Worm (Caenorhabditis elegans) whole organism, young adult: Measurements from ENCODE around the gene C08H9.18.

Experiments used
- B0035.1 ChIP-seq: sonication (generic microtip); optimal IDR thresholded peaks from 2 replicates; lab custom pipeline; 2016; ENCODE audit warnings: missing genetic modification characterization, mild to moderate bottlenecking, missing compliant biosample characterization, missing genotype, missing genetic modification reagents
- C17E4.6 ChIP-seq: fragments of 200-800 bp; sonication (Bioruptor generic); IDR thresholded peaks from 2 replicates; pipeline ENCODE4 v1.3.6; 2022; ENCODE audit warnings: missing genetic modification reagents, missing genetic modification characterization, missing compliant biosample characterization
- F22D6.2 ChIP-seq: sonication (generic microtip); optimal IDR thresholded peaks from 2 replicates; lab custom pipeline; 2016; ENCODE audit warnings: mild to moderate bottlenecking, missing genetic modification characterization, missing compliant biosample characterization
- F23B12.7 ChIP-seq: sonication (generic microtip); optimal IDR thresholded peaks from 2 replicates; lab custom pipeline; 2017; ENCODE audit warnings: missing genetic modification characterization, mild to moderate bottlenecking, missing compliant biosample characterization, antibody characterized with exemption, moderate library complexity; ENCODE audit not compliant: insufficient read depth
- F33H1.4 ChIP-seq: fragments of 200-800 bp; sonication (Bioruptor generic); IDR thresholded peaks from 2 replicates; pipeline ENCODE4 v1.3.6; 2022; ENCODE audit warnings: missing genetic modification reagents, missing genetic modification characterization, missing compliant biosample characterization
- F39B2.1 ChIP-seq: fragments of 200-800 bp; sonication (Bioruptor generic); IDR thresholded peaks from 2 replicates; pipeline ENCODE4 v1.3.6; 2022; ENCODE audit warnings: missing genetic modification reagents, missing genetic modification characterization, missing compliant biosample characterization
- T07F8.4 ChIP-seq: sonication (generic microtip); optimal IDR thresholded peaks from 2 replicates; lab custom pipeline; 2016; ENCODE audit warnings: mild to moderate bottlenecking, missing genetic modification characterization, moderate library complexity, missing compliant biosample characterization
- Y79H2A.3 ChIP-seq: fragments of 200-800 bp; sonication (Bioruptor generic); conservative IDR thresholded peaks from 2 replicates; pipeline ENCODE4 v1.3.6; 2022; ENCODE audit warnings: missing genetic modification reagents, missing genetic modification characterization, missing compliant biosample characterization
- attf-3 ChIP-seq: fragments of 200-800 bp; sonication (Bioruptor generic); conservative IDR thresholded peaks from 2 replicates; pipeline ENCODE4 v1.3.6; 2022; ENCODE audit warnings: missing genetic modification reagents, missing genetic modification characterization, missing compliant biosample characterization
- ccch-3 ChIP-seq: fragments of 200-800 bp; sonication (Bioruptor generic); optimal IDR thresholded peaks from 2 replicates; lab custom pipeline; 2018; ENCODE audit warnings: mild to moderate bottlenecking, missing genetic modification characterization, missing compliant biosample characterization
- dox-1 ChIP-seq: fragments of 200-800 bp; sonication (Bioruptor generic); IDR thresholded peaks from 2 replicates; pipeline ENCODE4 v1.3.6; 2022; ENCODE audit warnings: missing genetic modification reagents, missing genetic modification characterization, missing compliant biosample characterization
- dpl-1 ChIP-seq: fragments of 150-350 bp; optimal IDR thresholded peaks from 2 replicates; lab custom pipeline; 2014; ENCODE audit warnings: missing biosample characterization, missing genetic modification reagents, missing genetic modification characterization
- fkh-3 ChIP-seq: sonication (generic microtip); optimal IDR thresholded peaks from 2 replicates; lab custom pipeline; 2016; ENCODE audit warnings: mild to moderate bottlenecking, missing genetic modification characterization, missing compliant biosample characterization
- hlh-26 ChIP-seq: fragments of 200-800 bp; sonication (Bioruptor generic); conservative IDR thresholded peaks from 2 replicates; pipeline ENCODE4 v1.3.6; 2022; ENCODE audit warnings: missing genetic modification reagents, missing genetic modification characterization, missing compliant biosample characterization
- lag-1 ChIP-seq: fragments of 200-800 bp; sonication (Bioruptor generic); IDR thresholded peaks from 2 replicates; pipeline ENCODE4 v1.3.6; 2022; ENCODE audit warnings: missing genetic modification reagents, missing genetic modification characterization, missing compliant biosample characterization
- lsl-1 ChIP-seq: fragments of 200-800 bp; sonication (Bioruptor generic); optimal IDR thresholded peaks from 2 replicates; lab custom pipeline; 2018; ENCODE audit warnings: mild to moderate bottlenecking, missing genetic modification characterization, moderate library complexity, missing compliant biosample characterization
- lsy-27 ChIP-seq: sonication (generic microtip); optimal IDR thresholded peaks from 2 replicates; lab custom pipeline; 2017; ENCODE audit warnings: missing genetic modification characterization, mild to moderate bottlenecking, missing compliant biosample characterization, antibody characterized with exemption, missing genotype, borderline replicate concordance; ENCODE audit not compliant: insufficient read depth
- madf-6 ChIP-seq: fragments of 200-800 bp; sonication (Bioruptor generic); IDR thresholded peaks from 2 replicates; pipeline ENCODE4 v1.3.6; 2022; ENCODE audit warnings: missing genetic modification reagents, missing genetic modification characterization, missing compliant biosample characterization
- madf-8 ChIP-seq: fragments of 200-800 bp; sonication (Bioruptor generic); conservative IDR thresholded peaks from 2 replicates; pipeline ENCODE4 v1.3.6; 2022; ENCODE audit warnings: missing genetic modification reagents, missing genetic modification characterization, missing compliant biosample characterization
- nfya-2 ChIP-seq: fragments of 200-800 bp; sonication (Bioruptor generic); IDR thresholded peaks from 2 replicates; pipeline ENCODE4 v1.3.6; 2022; ENCODE audit warnings: missing genetic modification reagents, missing genetic modification characterization, missing compliant biosample characterization
- nhr-179 ChIP-seq: sonication (generic microtip); optimal IDR thresholded peaks from 2 replicates; lab custom pipeline; 2016; ENCODE audit warnings: mild to moderate bottlenecking, missing genetic modification characterization, missing compliant biosample characterization
- nhr-80 ChIP-seq: sonication (generic microtip); optimal IDR thresholded peaks from 2 replicates; lab custom pipeline; 2016; ENCODE audit warnings: missing genetic modification characterization, missing compliant biosample characterization
- snpc-4 ChIP-seq, 5 experiments: fragments of 150-350 bp in 1 of 5; sonication (generic microtip) in 4 of 5; optimal IDR thresholded peaks; 2 replicates each; lab custom pipeline; 2014 to 2018; ENCODE audit warnings: missing genetic modification characterization in 5 of 5, missing biosample characterization in 3 of 5, antibody characterized with exemption in 2 of 5, mild to moderate bottlenecking in 2 of 5, missing compliant biosample characterization in 2 of 5, missing genotype in 2 of 5, moderate library complexity in 2 of 5, missing genetic modification reagents in 1 of 5
- sptf-2 ChIP-seq: fragments of 200-800 bp; sonication (Bioruptor generic); optimal IDR thresholded peaks from 2 replicates; lab custom pipeline; 2018; ENCODE audit warnings: mild to moderate bottlenecking, missing genetic modification characterization, missing compliant biosample characterization
- tbp1 ChIP-seq: fragments of 200-800 bp; sonication (Bioruptor generic); optimal IDR thresholded peaks from 2 replicates; lab custom pipeline; 2018; ENCODE audit warnings: mild to moderate bottlenecking, missing genetic modification characterization, missing compliant biosample characterization
- xnd-1 ChIP-seq: sonication (generic microtip); optimal IDR thresholded peaks from 2 replicates; lab custom pipeline; 2016; ENCODE audit warnings: missing genotype, missing genetic modification reagents, missing genetic modification characterization, missing compliant biosample characterization
- ztf-25 ChIP-seq: fragments of 200-800 bp; sonication (Bioruptor generic); IDR thresholded peaks from 2 replicates; pipeline ENCODE4 v1.3.6; 2022; ENCODE audit warnings: missing genetic modification reagents, missing genetic modification characterization, missing compliant biosample characterization
- ztf-3 ChIP-seq: fragments of 200-800 bp; sonication (Bioruptor generic); optimal IDR thresholded peaks from 2 replicates; lab custom pipeline; 2018; ENCODE audit warnings: mild to moderate bottlenecking, missing genetic modification characterization, missing compliant biosample characterization

The C08H9.18 gene

DNA sequence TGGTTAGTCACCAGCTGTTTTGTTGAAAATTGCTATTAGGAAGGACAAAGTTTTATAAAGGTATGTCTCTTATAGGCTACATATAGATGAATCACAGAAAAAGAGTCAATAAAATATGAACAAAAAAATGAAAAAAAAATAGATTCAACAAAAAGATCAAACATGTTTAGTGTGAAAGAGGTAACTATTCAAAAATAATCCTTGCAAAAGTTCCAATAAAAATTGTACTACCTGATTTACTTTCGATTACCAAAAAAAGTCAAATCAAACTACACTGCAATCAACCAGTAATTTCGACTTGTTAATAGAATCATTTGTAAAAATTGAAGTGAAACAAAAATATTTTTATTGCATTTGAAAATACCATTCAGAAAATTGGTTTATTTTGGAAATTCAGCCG, 11.1 kb downstream of the C08H9.18 start, which contains the start of gene ZK938.10:
ZK938.10 (minus strand) TSS at position 101 of the 400 bp plus-strand sequence.
- TF ChIP-seq F33H1.4 (GFP tag; lab: Robert Waterston, UW) (no peak), attf-3 (no peak), fkh-3 (tag; lab: Kevin White, UChicago) (no peak)
- TF ChIP-seq, all 124 proteins: peak for 0

DNA sequence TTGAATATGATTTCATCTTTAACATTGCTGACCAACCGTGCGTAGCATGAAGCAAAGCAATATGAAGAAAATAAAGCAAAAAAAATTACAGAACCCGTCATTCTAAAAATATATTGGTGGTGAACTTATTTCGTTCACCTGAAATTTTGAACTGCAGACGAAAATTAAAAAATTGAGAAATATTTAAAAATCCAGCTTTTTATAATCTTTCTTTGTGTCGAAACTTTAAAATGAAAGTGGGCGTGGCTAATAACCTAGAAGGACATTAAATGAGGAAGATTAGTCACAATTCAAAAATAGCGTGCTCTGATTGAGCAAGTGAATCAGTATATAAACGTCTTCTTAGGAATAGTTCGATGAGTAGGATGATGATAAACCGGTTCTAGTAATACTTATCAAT, 12.6 kb downstream of the C08H9.18 start, which contains the start of gene old-2:
old-2 (minus strand) TSS at position 101 of the 400 bp plus-strand sequence.
- TF ChIP-seq ccch-3 (GFP tag; lab: Kevin White, UChicago): no peak
- no peak for TF ChIP-seq sptf-2 (GFP tag; lab: Kevin White, UChicago)
- no peak for TF ChIP-seq F22D6.2 (tag; lab: Kevin White, UChicago)
- no peak for TF ChIP-seq snpc-4 (GFP tag; optimal IDR thresholded peaks at IDR 0.05; lab: Kevin White, UChicago)
- no peak for TF ChIP-seq snpc-4 (tag; optimal IDR thresholded peaks at IDR 0.05; lab: Kevin White, UChicago)
- no peak for TF ChIP-seq dox-1 (GFP tag; lab: Robert Waterston, UW)
- no peak for TF ChIP-seq nfya-2 (GFP tag; lab: Robert Waterston, UW)
- no peak for TF ChIP-seq lsy-27 (tag; lab: Kevin White, UChicago)
- no peak for TF ChIP-seq F39B2.1 (GFP tag; lab: Robert Waterston, UW)
- TF ChIP-seq hlh-26: no peak
- TF ChIP-seq Y79H2A.3 (GFP tag; lab: Robert Waterston, UW): no peak
- TF ChIP-seq lag-1 (GFP tag; lab: Robert Waterston, UW): no peak
- no peak for TF ChIP-seq ztf-3 (GFP tag; lab: Kevin White, UChicago)
- no peak for TF ChIP-seq nhr-179
- TF ChIP-seq dpl-1: no peak

DNA sequence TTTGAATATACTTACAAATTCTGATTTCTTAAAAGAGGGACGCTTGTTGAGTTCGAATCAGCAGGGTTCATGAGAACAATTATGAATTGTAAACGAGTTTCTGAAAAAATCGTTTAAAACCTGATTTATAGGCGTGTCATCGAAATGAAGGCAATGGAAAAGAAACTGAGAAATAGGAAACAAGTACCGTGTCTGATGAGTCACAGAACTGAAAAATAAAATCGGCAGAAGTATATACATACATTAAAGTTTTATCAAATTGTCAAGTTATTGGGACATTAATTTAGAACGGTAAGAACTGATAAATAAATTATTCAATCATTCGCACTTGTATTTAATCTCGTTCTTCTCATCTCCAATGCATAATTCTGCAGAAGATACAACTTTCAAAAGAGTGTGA, 16.8 kb downstream of the C08H9.18 start, which contains the start of gene chil-9:
chil-9 (minus strand) TSS at position 101 of the 400 bp plus-strand sequence.
- TF ChIP-seq C17E4.6 (GFP tag; lab: Robert Waterston, UW) (no peak), ztf-25 (GFP tag; lab: Robert Waterston, UW) (no peak), xnd-1 (tag; lab: Kevin White, UChicago) (no peak)
- TF ChIP-seq, all 124 proteins: peak for 0

DNA sequence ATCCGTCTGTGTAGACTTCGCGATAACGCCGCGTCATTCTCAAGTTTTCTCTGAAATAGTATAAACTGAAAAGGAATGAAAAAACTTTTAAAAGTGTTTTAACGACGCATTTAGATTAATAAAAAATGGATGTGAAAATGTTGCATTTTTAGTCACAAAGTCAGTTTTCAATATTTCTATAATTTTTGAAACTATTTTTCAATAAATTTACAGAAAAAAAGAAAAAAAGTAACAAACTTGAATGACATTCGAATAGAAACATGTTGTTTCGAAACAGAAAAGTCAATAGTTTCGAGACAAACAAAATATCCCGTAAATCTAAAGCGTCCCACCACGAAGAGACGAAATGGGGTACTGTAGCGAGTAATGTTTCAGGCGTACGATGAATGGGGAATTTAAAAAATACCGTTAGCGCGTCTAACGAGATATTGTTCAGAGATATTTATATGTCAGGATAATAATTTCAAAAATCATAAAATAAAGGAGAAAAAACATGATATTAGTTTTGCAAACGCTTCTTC, 20.0 kb downstream of the C08H9.18 start, which contains the start of gene rnh-1.2:
rnh-1.2 (minus strand) TSS at position 51 of the 521 bp plus-strand sequence.
- TF ChIP-seq tbp1 (GFP tag; lab: Kevin White, UChicago) (no peak), T07F8.4 (no peak), xnd-1 (tag; lab: Kevin White, UChicago) (peak; percentile 79), lsl-1 (GFP tag; lab: Kevin White, UChicago) (peak; percentile 87), F23B12.7 (no peak), madf-8 (GFP tag; lab: Robert Waterston, UW) (peak; percentile 88), B0035.1 (no peak), F33H1.4 (GFP tag; lab: Robert Waterston, UW) (peak; percentile 81), madf-6 (GFP tag; lab: Robert Waterston, UW) (peak; percentile 96), fkh-3 (tag; lab: Kevin White, UChicago) (no peak)

DNA sequence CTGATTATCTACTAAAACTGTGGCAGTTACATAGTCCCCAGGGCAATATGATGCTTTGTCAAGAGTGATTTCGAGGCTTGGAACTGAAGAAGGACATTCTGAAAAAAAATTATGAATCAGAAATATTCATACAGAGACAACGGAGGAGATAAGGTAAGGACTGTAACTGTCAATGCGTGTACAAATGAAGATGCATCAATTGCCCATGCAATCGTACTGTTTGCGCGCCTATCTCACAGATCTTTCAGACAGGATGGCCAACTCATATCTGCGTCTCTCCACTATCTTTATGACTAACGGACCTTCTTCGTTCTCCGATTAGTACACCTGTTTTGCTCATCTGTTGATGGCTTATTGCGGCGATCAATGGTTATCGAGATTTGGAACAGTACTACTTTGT, 21.7 kb downstream of the C08H9.18 start, which contains the start of gene ZK938.11:
ZK938.11 (minus strand) TSS at position 101 of the 400 bp plus-strand sequence.
- TF ChIP-seq nhr-80 (tag; lab: Kevin White, UChicago): no peak
